Fruit fly (Drosophila melanogaster) whole organism, prepupa: ENCODE data around the gene CG11454.

Experiments used
- CG32006 ChIP-seq: fragments of 200-800 bp; sonication (Bioruptor generic); optimal IDR thresholded peaks from 3 replicates; lab custom pipeline; 2017; ENCODE audit warnings: missing biosample characterization, mild to moderate bottlenecking, missing genetic modification characterization
- CG8632 ChIP-seq: fragments of 200-800 bp; sonication (Bioruptor generic); optimal IDR thresholded peaks from 3 replicates; lab custom pipeline; 2016; ENCODE audit warnings: missing biosample characterization, missing genetic modification characterization
- Eip75B ChIP-seq: fragments of 200-800 bp; sonication (Bioruptor generic); optimal IDR thresholded peaks from 3 replicates; lab custom pipeline; 2016; ENCODE audit warnings: missing biosample characterization, missing genetic modification characterization
- Hr4 ChIP-seq: fragments of 200-800 bp; sonication (Bioruptor generic); optimal IDR thresholded peaks from 3 replicates; lab custom pipeline; 2016; ENCODE audit warnings: missing biosample characterization, missing genetic modification characterization
- Sox15 ChIP-seq: fragments of 200-800 bp; sonication (Bioruptor generic); optimal IDR thresholded peaks from 3 replicates; lab custom pipeline; 2016; ENCODE audit warnings: missing biosample characterization, missing genetic modification characterization
- achi ChIP-seq: fragments of 200-800 bp; sonication (Bioruptor generic); optimal IDR thresholded peaks from 3 replicates; lab custom pipeline; 2016; ENCODE audit warnings: missing biosample characterization, missing genetic modification characterization
- fd59A ChIP-seq: fragments of 200-800 bp; sonication (Bioruptor generic); optimal IDR thresholded peaks from 2 replicates; lab custom pipeline; 2017; ENCODE audit warnings: missing biosample characterization, mild to moderate bottlenecking, missing genetic modification characterization, missing genetic modification reagents
- salr ChIP-seq, 2 experiments: fragments of 200-800 bp; sonication (Bioruptor generic); optimal IDR thresholded peaks; 3 replicates each; lab custom pipeline; 2016 to 2018; ENCODE audit warnings: missing biosample characterization in 2 of 2, missing genetic modification characterization in 2 of 2, mild to moderate bottlenecking in 1 of 2
- topi ChIP-seq: fragments of 200-800 bp; sonication (Bioruptor generic); optimal IDR thresholded peaks from 3 replicates; lab custom pipeline; 2016; ENCODE audit warnings: missing biosample characterization, missing genetic modification characterization

dm6 chr2L:136747-137709 is 6.1 kb upstream of the CG11454 start:
- TF ChIP-seq salr (GFP tag; optimal IDR thresholded peaks at IDR 0.05; lab: Kevin White, UChicago): no peak
- TF ChIP-seq CG32006 (GFP tag; lab: Kevin White, UChicago): no peak
- no peak for TF ChIP-seq topi (GFP tag; lab: Kevin White, UChicago)
- no peak for TF ChIP-seq fd59A
- no peak for TF ChIP-seq CG8632 (GFP tag; lab: Kevin White, UChicago)
- no peak for TF ChIP-seq Sox15 (GFP tag; lab: Kevin White, UChicago)
- TF ChIP-seq Hr4 (GFP tag; lab: Kevin White, UChicago): no peak
- TF ChIP-seq Eip75B: no peak
- TF ChIP-seq achi (GFP tag; lab: Kevin White, UChicago): no peak
